Fruit fly (Drosophila melanogaster): ENCODE results near the gene CG14974.
A peak's percentile ranks its signal among the peaks of the same experiment; 100 is the strongest.

Gene CG14974

dm6 chr3L:3644337-3645027 lies 23.6 kb upstream of the CG14974 start (continued):
- TF ChIP-seq crp (GFP tag; optimal IDR thresholded peaks at IDR 0.05) (no peak), Spps (tag; optimal IDR thresholded peaks at IDR 0.05) (no peak), gsb-n (tag; optimal IDR thresholded peaks at IDR 0.05) (peak; percentile 6), Jarid2 (GFP tag; optimal IDR thresholded peaks at IDR 0.05) (no peak), Fer1 (GFP tag; optimal IDR thresholded peaks at IDR 0.05) (no peak), dmrt11E (tag; optimal IDR thresholded peaks at IDR 0.05) (peak; percentile 46), ara (GFP tag; IDR thresholded peaks at IDR 0.05) (0 out of 2 replicates have a peak, but pooled peaks have one; percentile 32), dmrt99B (tag; optimal IDR thresholded peaks at IDR 0.05) (peak; percentile 12), CG13894 (tag; optimal IDR thresholded peaks at IDR 0.05) (no peak), Sry-β (GFP tag; optimal IDR thresholded peaks at IDR 0.05) (no peak), tgo (GFP tag; IDR thresholded peaks at IDR 0.05) (peak; percentile 15; the same call in 1 of the 3 replicates), CG16815 (GFP tag; optimal IDR thresholded peaks at IDR 0.05) (no peak), CG7745 (tag; optimal IDR thresholded peaks at IDR 0.05) (no peak), dysf (GFP tag; IDR thresholded peaks at IDR 0.05) (0 out of 3 replicates have a peak, but pooled peaks have one; percentile 14), bcd (GFP tag; optimal IDR thresholded peaks at IDR 0.05) (no peak), tin (GFP tag; optimal IDR thresholded peaks at IDR 0.05) (no peak), CG11696 (GFP tag; IDR thresholded peaks at IDR 0.05) (no peak), Poxn (GFP tag; IDR thresholded peaks at IDR 0.05) (no peak), nmo (GFP tag; optimal IDR thresholded peaks at IDR 0.05) (peak; percentile 42), CG17802 (tag; optimal IDR thresholded peaks at IDR 0.05) (no peak), CG8478 (optimal IDR thresholded peaks at IDR 0.05) (peak; percentile 41), crol (GFP tag; IDR thresholded peaks at IDR 0.05) (no peak), CG12942 (GFP tag; optimal IDR thresholded peaks at IDR 0.05) (no peak), CG4404 (GFP tag; IDR thresholded peaks at IDR 0.05) (no peak), CG8388 (GFP tag; optimal IDR thresholded peaks at IDR 0.05) (peak; percentile 37), esg (GFP tag; conservative IDR thresholded peaks at IDR 0.05) (no peak), CG15269 (tag; optimal IDR thresholded peaks at IDR 0.05) (no peak), CG12236 (GFP tag; optimal IDR thresholded peaks at IDR 0.05) (no peak), Fer2 (tag; optimal IDR thresholded peaks at IDR 0.05) (no peak), Camta (GFP tag; optimal IDR thresholded peaks at IDR 0.05) (no peak), CG4617 (GFP tag; optimal IDR thresholded peaks at IDR 0.05; ENCODE audit: borderline replicate concordance) (no peak), jing (GFP tag; optimal IDR thresholded peaks at IDR 0.05) (no peak), CG14860 (GFP tag; IDR thresholded peaks at IDR 0.05; ENCODE audit: partially characterized antibody) (no peak), NC2α (GFP tag; optimal IDR thresholded peaks at IDR 0.05) (no peak), CG17359 (tag; optimal IDR thresholded peaks at IDR 0.05) (peak; percentile 6), Eip74EF (GFP tag; optimal IDR thresholded peaks at IDR 0.05) (no peak), CG10366 (GFP tag; IDR thresholded peaks at IDR 0.05) (no peak), CG33557 (GFP tag; optimal IDR thresholded peaks at IDR 0.05) (no peak), Ssrp (tag; optimal IDR thresholded peaks at IDR 0.05) (peak; percentile 43), gcm (GFP tag; optimal IDR thresholded peaks at IDR 0.05) (no peak), Meics (GFP tag; optimal IDR thresholded peaks at IDR 0.05) (no peak), Aef1 (GFP tag; IDR thresholded peaks at IDR 0.05) (no peak), Max (GFP tag; optimal IDR thresholded peaks at IDR 0.05) (no peak), unpg (GFP tag; optimal IDR thresholded peaks at IDR 0.05) (peak; percentile 37), Dll (GFP tag; IDR thresholded peaks at IDR 0.05; ENCODE audit: partially characterized antibody) (no peak), CG12769 (tag; optimal IDR thresholded peaks at IDR 0.05) (no peak), CG10147 (GFP tag; optimal IDR thresholded peaks at IDR 0.05) (no peak), CG6765 (GFP tag; optimal IDR thresholded peaks at IDR 0.05) (no peak), bowl (GFP tag; IDR thresholded peaks at IDR 0.05) (no peak)

Measured in whole organism, embryonic.